Fruit fly (Drosophila melanogaster): ENCODE data around the gene CG7560.
A peak's percentile ranks its signal among the peaks of the same experiment; 100 is the strongest.

Gene CG7560

dm6 chr3L:11431251-11431925 lies 6.4 kb downstream of the CG7560 start (continued):
- TF ChIP-seq peb (GFP tag; IDR thresholded peaks at IDR 0.05) (no peak), Jarid2 (GFP tag; optimal IDR thresholded peaks at IDR 0.05) (peak; percentile 10), Scr (GFP tag; IDR thresholded peaks at IDR 0.05; ENCODE audit: partially characterized antibody) (no peak), CG32767 (GFP tag; IDR thresholded peaks at IDR 0.05) (peak; percentile 50; the same call in 1 of the 2 replicates), Hmr (GFP tag; optimal IDR thresholded peaks at IDR 0.05) (peak; percentile 70), gt (GFP tag; IDR thresholded peaks at IDR 0.05) (no peak), lola (GFP tag; optimal IDR thresholded peaks at IDR 0.05) (peak in 1 of 3 experiments; percentile 49), grau (tag; optimal IDR thresholded peaks at IDR 0.05) (peak; percentile 72), Bdp1 (GFP tag; optimal IDR thresholded peaks at IDR 0.05) (peak; percentile 12), hkb (optimal IDR thresholded peaks at IDR 0.05) (no peak), hkb (GFP tag; IDR thresholded peaks at IDR 0.05) (peak; percentile 61), Asciz (GFP tag; optimal IDR thresholded peaks at IDR 0.05) (no peak), CG9817 (tag; optimal IDR thresholded peaks at IDR 0.05) (peak; percentile 84), CG17328 (GFP tag; IDR thresholded peaks at IDR 0.05) (peak; percentile 73), sd (tag; optimal IDR thresholded peaks at IDR 0.05) (peak; percentile 26), dmrt11E (tag; optimal IDR thresholded peaks at IDR 0.05) (peak; percentile 64), vvl (GFP tag; IDR thresholded peaks at IDR 0.05) (peak; percentile 85), fru (optimal IDR thresholded peaks at IDR 0.05) (no peak), hth (optimal IDR thresholded peaks at IDR 0.05) (no peak), sr (GFP tag; IDR thresholded peaks at IDR 0.05) (no peak), fd102C (GFP tag; optimal IDR thresholded peaks at IDR 0.05) (no peak), D19A (tag; optimal IDR thresholded peaks at IDR 0.05) (peak; percentile 65), maf-S (GFP tag; optimal IDR thresholded peaks at IDR 0.05) (peak; percentile 39), CrebB (tag; optimal IDR thresholded peaks at IDR 0.05) (peak; percentile 6), Hand (GFP tag; optimal IDR thresholded peaks at IDR 0.05) (peak; percentile 7), CG13123 (GFP tag; optimal IDR thresholded peaks at IDR 0.05) (peak; percentile 34), dpn (GFP tag; optimal IDR thresholded peaks at IDR 0.05) (peak; percentile 71 to 87), Camta (GFP tag; optimal IDR thresholded peaks at IDR 0.05) (peak; percentile 49), CG14667 (GFP tag; IDR thresholded peaks at IDR 0.05) (peak; percentile 46; the same call in 1 of the 2 replicates), scrt (GFP tag; optimal IDR thresholded peaks at IDR 0.05) (peak; percentile 27), p53 (GFP tag; optimal IDR thresholded peaks at IDR 0.05) (no peak), amos (GFP tag; IDR thresholded peaks at IDR 0.05; ENCODE audit: partially characterized antibody) (no peak), run (tag; optimal IDR thresholded peaks at IDR 0.05) (peak; percentile 37), crol (GFP tag; IDR thresholded peaks at IDR 0.05) (peak; percentile 67), chm (GFP tag; IDR thresholded peaks at IDR 0.05) (peak; percentile 55; the same call in 1 of the 2 replicates), Side (GFP tag; optimal IDR thresholded peaks at IDR 0.05) (peak; percentile 45), h (optimal IDR thresholded peaks at IDR 0.05) (no peak), Nf-YA (GFP tag; IDR thresholded peaks at IDR 0.05) (no peak), dan (GFP tag; IDR thresholded peaks at IDR 0.05) (no peak), sisA (GFP tag; IDR thresholded peaks at IDR 0.05) (peak; percentile 63; the same call in 1 of the 2 replicates), CG11560 (tag; IDR thresholded peaks at IDR 0.05) (peak; percentile 53; the same call in 2 of the 3 replicates), btn (GFP tag; optimal IDR thresholded peaks at IDR 0.05) (no peak), Sry-β (GFP tag; optimal IDR thresholded peaks at IDR 0.05) (no peak), prd (optimal IDR thresholded peaks at IDR 0.05) (no peak), prd (GFP tag; IDR thresholded peaks at IDR 0.05) (peak; percentile 85), CG13424 (tag; optimal IDR thresholded peaks at IDR 0.05) (peak; percentile 84), CG34422 (GFP tag; IDR thresholded peaks at IDR 0.05) (peak; percentile 63; the same call in 2 of the 3 replicates), sna (GFP tag; IDR thresholded peaks at IDR 0.05; ENCODE audit: partially characterized antibody) (no peak), CG8924 (tag; optimal IDR thresholded peaks at IDR 0.05) (peak; percentile 36), gfzf (GFP tag; optimal IDR thresholded peaks at IDR 0.05) (no peak), CG6254 (GFP tag; optimal IDR thresholded peaks at IDR 0.05) (no peak)
